Worm (Caenorhabditis elegans) whole organism, L4 larva: ENCODE results near the gene ddb-1.

Experiments used
- T20F7.1 ChIP-seq: fragments of 200-800 bp; sonication (Bioruptor generic); optimal IDR thresholded peaks from 2 replicates; lab custom pipeline; 2018; ENCODE audit warnings: mild to moderate bottlenecking, missing genetic modification characterization, missing compliant biosample characterization
- T26A8.4 ChIP-seq: fragments of 200-800 bp; sonication (Bioruptor generic); IDR thresholded peaks from 2 replicates; pipeline ENCODE4 v1.3.6; 2022; ENCODE audit warnings: missing genetic modification characterization, missing compliant biosample characterization
- Y5F2A.4 ChIP-seq: fragments of 200-800 bp; sonication (Bioruptor generic); optimal IDR thresholded peaks from 2 replicates; lab custom pipeline; 2018; ENCODE audit warnings: mild to moderate bottlenecking, missing genetic modification characterization, missing compliant biosample characterization
- Y75B8A.6 ChIP-seq: fragments of 200-800 bp; sonication (Bioruptor generic); IDR thresholded peaks from 2 replicates; pipeline ENCODE4 v1.3.6; 2022; ENCODE audit warnings: missing genetic modification reagents, missing genetic modification characterization, missing compliant biosample characterization
- ama-1 ChIP-seq: fragments of 150-350 bp; optimal IDR thresholded peaks from 2 replicates; lab custom pipeline; 2014; ENCODE audit warnings: inconsistent platforms, mixed read lengths
- ceh-28 ChIP-seq: fragments of 150-350 bp; optimal IDR thresholded peaks from 2 replicates; lab custom pipeline; 2014; ENCODE audit warnings: missing biosample characterization, missing genetic modification reagents, missing genetic modification characterization
- ceh-44 ChIP-seq: fragments of 200-800 bp; sonication (Bioruptor generic); IDR thresholded peaks from 2 replicates; pipeline ENCODE4 v1.3.6; 2022; ENCODE audit warnings: missing genetic modification reagents, missing genetic modification characterization, missing compliant biosample characterization
- ces-1 ChIP-seq: fragments of 150-350 bp; sonication (generic microtip); optimal IDR thresholded peaks from 4 replicates; lab custom pipeline; 2014; ENCODE audit warnings: missing biosample characterization, missing genetic modification reagents, missing genetic modification characterization
- daf-16 ChIP-seq, 3 experiments: sonication (generic microtip); optimal IDR thresholded peaks; 2 replicates each; lab custom pipeline; 2016 to 2017; ENCODE audit warnings: missing genetic modification characterization in 3 of 3, missing genetic modification reagents in 3 of 3, mild to moderate bottlenecking in 2 of 3, missing compliant biosample characterization in 2 of 3, missing biosample characterization in 1 of 3, moderate library complexity in 1 of 3
- dmd-6 ChIP-seq: fragments of 200-800 bp; sonication (Bioruptor generic); IDR thresholded peaks from 2 replicates; pipeline ENCODE4 v1.3.6; 2022; ENCODE audit warnings: missing genetic modification reagents, missing genetic modification characterization, missing compliant biosample characterization
- dpl-1 ChIP-seq: fragments of 150-350 bp; optimal IDR thresholded peaks from 2 replicates; lab custom pipeline; 2014; ENCODE audit warnings: missing biosample characterization, missing genetic modification reagents, missing genetic modification characterization
- duxl-1 ChIP-seq: sonication (generic microtip); optimal IDR thresholded peaks from 2 replicates; lab custom pipeline; 2016; ENCODE audit warnings: mild to moderate bottlenecking, missing genetic modification characterization, moderate library complexity, missing compliant biosample characterization; ENCODE audit not compliant: poor library complexity
- dve-1 ChIP-seq: sonication (generic microtip); optimal IDR thresholded peaks from 2 replicates; lab custom pipeline; 2017; ENCODE audit warnings: antibody characterized with exemption, mild to moderate bottlenecking, missing genetic modification characterization, missing compliant biosample characterization; ENCODE audit not compliant: insufficient read depth
- fkh-10 ChIP-seq: fragments of 150-350 bp; optimal IDR thresholded peaks from 2 replicates; lab custom pipeline; 2014; ENCODE audit warnings: missing biosample characterization, missing genetic modification reagents, missing genetic modification characterization
- hlh-11 ChIP-seq: fragments of 200-800 bp; sonication (Bioruptor generic); optimal IDR thresholded peaks from 2 replicates; lab custom pipeline; 2018; ENCODE audit warnings: mild to moderate bottlenecking, missing genetic modification characterization, missing compliant biosample characterization
- hlh-30 ChIP-seq: sonication (generic microtip); optimal IDR thresholded peaks from 2 replicates; lab custom pipeline; 2017; ENCODE audit warnings: antibody characterized with exemption, mild to moderate bottlenecking, missing genetic modification characterization, missing compliant biosample characterization; ENCODE audit not compliant: insufficient read depth
- lsy-2 ChIP-seq, 2 experiments: fragments of 150-350 bp in 1 of 2; sonication (generic microtip) in 1 of 2; optimal IDR thresholded peaks; 2 replicates each; lab custom pipeline; 2014 to 2017; ENCODE audit warnings: missing biosample characterization in 2 of 2, missing genetic modification characterization in 2 of 2
- madf-9 ChIP-seq: fragments of 200-800 bp; sonication (Bioruptor generic); conservative IDR thresholded peaks from 2 replicates; pipeline ENCODE4 v1.3.6; 2022; ENCODE audit warnings: missing genetic modification reagents, missing genetic modification characterization, missing compliant biosample characterization
- mdl-1 ChIP-seq, 2 experiments: fragments of 150-350 bp in 1 of 2; sonication (generic microtip) in 1 of 2; optimal IDR thresholded peaks; 2 replicates each; lab custom pipeline; 2014 to 2017; ENCODE audit warnings: missing biosample characterization in 2 of 2, missing genetic modification characterization in 2 of 2
- mep-1 ChIP-seq: fragments of 150-350 bp; sonication (generic microtip); optimal IDR thresholded peaks from 3 replicates; lab custom pipeline; 2014; ENCODE audit warnings: missing biosample characterization, missing genetic modification characterization
- mes-2 ChIP-seq: sonication (generic microtip); optimal IDR thresholded peaks from 2 replicates; lab custom pipeline; 2016; ENCODE audit warnings: missing genotype, mild to moderate bottlenecking, missing genetic modification characterization, missing compliant biosample characterization; ENCODE audit not compliant: poor library complexity, severe bottlenecking
- mxl-3 ChIP-seq: fragments of 200-800 bp; sonication (Bioruptor generic); optimal IDR thresholded peaks from 2 replicates; lab custom pipeline; 2018; ENCODE audit warnings: mild to moderate bottlenecking, missing genetic modification characterization, missing compliant biosample characterization
- nhr-237 ChIP-seq: sonication (generic microtip); optimal IDR thresholded peaks from 2 replicates; lab custom pipeline; 2017; ENCODE audit warnings: missing biosample characterization, missing genetic modification characterization
- nhr-25 ChIP-seq: sonication (generic microtip); optimal IDR thresholded peaks from 2 replicates; lab custom pipeline; 2017; ENCODE audit warnings: missing genetic modification characterization, mild to moderate bottlenecking, missing compliant biosample characterization, antibody characterized with exemption, moderate library complexity, borderline replicate concordance; ENCODE audit not compliant: insufficient read depth
- nhr-48 ChIP-seq: sonication (generic microtip); optimal IDR thresholded peaks from 2 replicates; lab custom pipeline; 2016; ENCODE audit warnings: mild to moderate bottlenecking, missing genetic modification characterization, missing compliant biosample characterization
- nhr-77 ChIP-seq: fragments of 150-350 bp; optimal IDR thresholded peaks from 2 replicates; lab custom pipeline; 2014; ENCODE audit warnings: missing biosample characterization, missing genetic modification characterization
- php-3 ChIP-seq: fragments of 200-800 bp; sonication (Bioruptor generic); IDR thresholded peaks from 2 replicates; pipeline ENCODE4 v1.3.6; 2022; ENCODE audit warnings: missing genetic modification reagents, missing genetic modification characterization, missing compliant biosample characterization
- rbr-2 ChIP-seq: sonication (generic microtip); optimal IDR thresholded peaks from 2 replicates; lab custom pipeline; 2016; ENCODE audit warnings: missing genotype, missing genetic modification characterization, missing compliant biosample characterization
- set-16 ChIP-seq: fragments of 200-800 bp; sonication (Bioruptor generic); IDR thresholded peaks from 2 replicates; pipeline ENCODE4 v1.3.6; 2022; ENCODE audit warnings: missing genetic modification reagents, missing genetic modification characterization, missing compliant biosample characterization
- snpc-1.2 ChIP-seq: fragments of 200-800 bp; sonication (Bioruptor generic); IDR thresholded peaks from 2 replicates; pipeline ENCODE4 v1.3.6; 2022; ENCODE audit warnings: missing genetic modification reagents, missing genetic modification characterization, missing compliant biosample characterization
- snpc-4 ChIP-seq: fragments of 150-350 bp; optimal IDR thresholded peaks from 2 replicates; lab custom pipeline; 2014; ENCODE audit warnings: missing biosample characterization, missing genetic modification characterization
- tra-1 ChIP-seq: fragments of 200-800 bp; sonication (Bioruptor generic); IDR thresholded peaks from 2 replicates; pipeline ENCODE4 v1.3.6; 2022; ENCODE audit warnings: missing genetic modification reagents, missing genetic modification characterization, missing compliant biosample characterization
- unc-130 ChIP-seq: sonication (generic microtip); optimal IDR thresholded peaks from 2 replicates; lab custom pipeline; 2016; ENCODE audit warnings: missing genetic modification reagents, missing genetic modification characterization, missing compliant biosample characterization
- unc-62 ChIP-seq, 3 experiments: fragments of 150-350 bp in 1 of 3; sonication (generic microtip); optimal IDR thresholded peaks in 2 of 3; peaks in 1 of 3; 1 replicate in 1 of 3; 2 replicates in 2 of 3; lab custom pipeline; 2014 to 2017; ENCODE audit warnings: missing biosample characterization in 3 of 3, missing genetic modification characterization in 3 of 3, missing genetic modification reagents in 3 of 3, missing genotype in 1 of 3
- zfp-3 ChIP-seq: fragments of 200-800 bp; sonication (Bioruptor generic); conservative IDR thresholded peaks from 2 replicates; pipeline ENCODE4 v1.3.6; 2022; ENCODE audit warnings: missing genetic modification reagents, missing genetic modification characterization, missing compliant biosample characterization
- zip-11 ChIP-seq: fragments of 200-800 bp; sonication (Bioruptor generic); IDR thresholded peaks from 2 replicates; pipeline ENCODE4 v1.3.6; 2022; ENCODE audit warnings: missing genetic modification characterization, missing compliant biosample characterization
- ztf-7 ChIP-seq: fragments of 150-350 bp; optimal IDR thresholded peaks from 2 replicates; lab custom pipeline; 2014; ENCODE audit warnings: missing biosample characterization, missing genetic modification characterization

ddb-1 gene

ce11 chrIV:12114498-12114897 lies 6.5 kb downstream of the ddb-1 start:
- peak; percentile 50 for TF ChIP-seq fkh-10 (GFP tag; lab: Kevin White, UChicago)
- no peak for TF ChIP-seq set-16 (GFP tag; lab: Robert Waterston, UW)
- peak; percentile 17 for TF ChIP-seq mep-1
- peak in 1 of 2 experiments; percentile 24 for TF ChIP-seq mdl-1 (tag; optimal IDR thresholded peaks at IDR 0.05; lab: Kevin White, UChicago)
- peak in 1 of 2 experiments; percentile 32 for TF ChIP-seq lsy-2 (tag; optimal IDR thresholded peaks at IDR 0.05; lab: Kevin White, UChicago)
- TF ChIP-seq ceh-28 (tag; lab: Kevin White, UChicago): no peak
- peak; percentile 34 for TF ChIP-seq hlh-30
- TF ChIP-seq rbr-2: peak; percentile 6
- peak; percentile 29 for TF ChIP-seq ama-1 (lab: Kevin White, UChicago)
- peak; percentile 28 for TF ChIP-seq ces-1 (GFP tag; lab: Kevin White, UChicago)
- TF ChIP-seq nhr-77 (tag; lab: Kevin White, UChicago): no peak
- TF ChIP-seq duxl-1 (tag; lab: Kevin White, UChicago): no peak
- no peak for TF ChIP-seq dve-1 (tag; lab: Kevin White, UChicago)

- TF ChIP-seq hlh-30: peak; percentile 56
- no peak for TF ChIP-seq zfp-3 (GFP tag; lab: Robert Waterston, UW)
- no peak for TF ChIP-seq tra-1 (GFP tag; lab: Robert Waterston, UW)
- TF ChIP-seq madf-9: no peak
- peak; percentile 42 for TF ChIP-seq hlh-11
- TF ChIP-seq unc-62 (GFP tag; optimal IDR thresholded peaks at IDR 0.05 in 1 of 2; lab: Kevin White, UChicago): peak in 1 of 2 experiments; percentile 10
- no peak for TF ChIP-seq unc-62 (tag; optimal IDR thresholded peaks at IDR 0.05; lab: Kevin White, UChicago)
- no peak for TF ChIP-seq Y5F2A.4 (GFP tag; lab: Kevin White, UChicago)
- TF ChIP-seq duxl-1 (tag; lab: Kevin White, UChicago): no peak
- TF ChIP-seq dpl-1: no peak
- no peak for TF ChIP-seq T20F7.1
- no peak for TF ChIP-seq mdl-1 (tag; optimal IDR thresholded peaks at IDR 0.05; lab: Kevin White, UChicago)
- TF ChIP-seq snpc-1.2 (GFP tag; lab: Robert Waterston, UW): no peak
- no peak for TF ChIP-seq T26A8.4
- TF ChIP-seq nhr-237 (tag; lab: Kevin White, UChicago): no peak
- TF ChIP-seq mes-2 (tag; lab: Kevin White, UChicago): no peak
- no peak for TF ChIP-seq mxl-3 (GFP tag; lab: Kevin White, UChicago)
- TF ChIP-seq nhr-48 (tag; lab: Kevin White, UChicago): no peak
- peak in 1 of 2 experiments; percentile 21 for TF ChIP-seq daf-16 (GFP tag; optimal IDR thresholded peaks at IDR 0.05; lab: Kevin White, UChicago)
- no peak for TF ChIP-seq daf-16 (tag; optimal IDR thresholded peaks at IDR 0.05; lab: Kevin White, UChicago)
- TF ChIP-seq ztf-7 (tag; lab: Kevin White, UChicago): no peak
- TF ChIP-seq dmd-6 (GFP tag; lab: Robert Waterston, UW): no peak
- no peak for TF ChIP-seq unc-130
- no peak for TF ChIP-seq snpc-4 (tag; lab: Kevin White, UChicago)
These were observed 7.9 kb downstream of the ddb-1 start for ce11 chrIV:12113056-12113455.

ce11 chrIV:12111477-12111876 lies 9.5 kb downstream of the ddb-1 start, which contains the start of gene dlc-2:
dlc-2 (minus strand) TSS chrIV:12111577.
- no peak for TF ChIP-seq mxl-3 (GFP tag; lab: Kevin White, UChicago)
- TF ChIP-seq nhr-48 (tag; lab: Kevin White, UChicago): no peak
- TF ChIP-seq Y5F2A.4 (GFP tag; lab: Kevin White, UChicago): no peak
- TF ChIP-seq php-3: no peak
- no peak for TF ChIP-seq ceh-44 (GFP tag; lab: Robert Waterston, UW)
- TF ChIP-seq nhr-25 (tag; lab: Kevin White, UChicago): no peak
- TF ChIP-seq zip-11 (GFP tag; lab: Robert Waterston, UW): no peak
- TF ChIP-seq Y75B8A.6: no peak
- no peak for TF ChIP-seq ces-1 (GFP tag; lab: Kevin White, UChicago)
- TF ChIP-seq, all 104 proteins: peak for 0
